Worm (Caenorhabditis elegans) whole organism, young adult: ENCODE measurements around the gene M163.21.

Experiments
- Y53F4B.3 ChIP-seq: fragments of 200-800 bp; sonication (Bioruptor generic); IDR thresholded peaks from 2 replicates; pipeline ENCODE4 v1.3.6; 2022; ENCODE audit warnings: missing genetic modification reagents, missing genetic modification characterization, missing compliant biosample characterization
- ama-1 ChIP-seq, 3 experiments: fragments of 150-350 bp in 1 of 3; sonication (generic microtip) in 2 of 3; optimal IDR thresholded peaks; 2 replicates each; lab custom pipeline; 2014 to 2018; ENCODE audit warnings: missing biosample characterization in 2 of 3, missing genetic modification characterization in 2 of 3, missing genetic modification reagents in 2 of 3
- ceh-27 ChIP-seq: fragments of 200-800 bp; sonication (Bioruptor generic); optimal IDR thresholded peaks from 2 replicates; lab custom pipeline; 2018; ENCODE audit warnings: mild to moderate bottlenecking, missing genetic modification characterization, moderate library complexity, missing compliant biosample characterization
- chd-7 ChIP-seq: sonication (generic microtip); optimal IDR thresholded peaks from 2 replicates; lab custom pipeline; 2016; ENCODE audit warnings: mild to moderate bottlenecking, missing genetic modification characterization, moderate library complexity, missing compliant biosample characterization
- dpl-1 ChIP-seq: fragments of 150-350 bp; optimal IDR thresholded peaks from 2 replicates; lab custom pipeline; 2014; ENCODE audit warnings: missing biosample characterization, missing genetic modification reagents, missing genetic modification characterization
- madf-8 ChIP-seq: fragments of 200-800 bp; sonication (Bioruptor generic); conservative IDR thresholded peaks from 2 replicates; pipeline ENCODE4 v1.3.6; 2022; ENCODE audit warnings: missing genetic modification reagents, missing genetic modification characterization, missing compliant biosample characterization
- nhr-90 ChIP-seq: sonication (generic microtip); optimal IDR thresholded peaks from 2 replicates; lab custom pipeline; 2016; ENCODE audit warnings: missing genotype, mild to moderate bottlenecking, missing genetic modification characterization, missing compliant biosample characterization
- pha-4 ChIP-seq: fragments of 150-350 bp; sonication (generic microtip); optimal IDR thresholded peaks from 2 replicates; lab custom pipeline; 2014; ENCODE audit warnings: missing biosample characterization, missing genetic modification reagents, missing genetic modification characterization
- repo-1 ChIP-seq: sonication (generic microtip); optimal IDR thresholded peaks from 2 replicates; lab custom pipeline; 2017; ENCODE audit warnings: mild to moderate bottlenecking, missing genetic modification characterization, missing compliant biosample characterization
- snpc-4 ChIP-seq, 5 experiments: fragments of 150-350 bp in 1 of 5; sonication (generic microtip) in 4 of 5; optimal IDR thresholded peaks; 2 replicates each; lab custom pipeline; 2014 to 2018; ENCODE audit warnings: missing genetic modification characterization in 5 of 5, missing biosample characterization in 3 of 5, antibody characterized with exemption in 2 of 5, mild to moderate bottlenecking in 2 of 5, missing compliant biosample characterization in 2 of 5, missing genotype in 2 of 5, moderate library complexity in 2 of 5, missing genetic modification reagents in 1 of 5
- unc-62 ChIP-seq: fragments of 150-350 bp; optimal IDR thresholded peaks from 2 replicates; lab custom pipeline; 2014; ENCODE audit warnings: missing biosample characterization, missing genetic modification reagents, missing genetic modification characterization

- TF ChIP-seq madf-8 (GFP tag; lab: Robert Waterston, UW): no peak
- no peak for TF ChIP-seq nhr-90 (tag; lab: Kevin White, UChicago)
- no peak for TF ChIP-seq Y53F4B.3 (GFP tag; lab: Robert Waterston, UW)
- no peak for TF ChIP-seq dpl-1 (GFP tag; lab: Kevin White, UChicago)
- no peak for TF ChIP-seq unc-62 (GFP tag; lab: Kevin White, UChicago)
- TF ChIP-seq pha-4: no peak
- TF ChIP-seq ceh-27 (GFP tag; lab: Kevin White, UChicago): no peak
- TF ChIP-seq chd-7 (tag; lab: Kevin White, UChicago): no peak
- TF ChIP-seq repo-1: no peak
- no peak for TF ChIP-seq ama-1 (optimal IDR thresholded peaks at IDR 0.05; lab: Kevin White, UChicago)
- TF ChIP-seq ama-1 (GFP tag; optimal IDR thresholded peaks at IDR 0.05; lab: Kevin White, UChicago): no peak
- TF ChIP-seq snpc-4 (GFP tag; optimal IDR thresholded peaks at IDR 0.05; lab: Kevin White, UChicago): no peak
- TF ChIP-seq snpc-4 (tag; optimal IDR thresholded peaks at IDR 0.05; lab: Kevin White, UChicago): no peak
Observed at ce11 chrX:14496545-14496944, 29.9 kb downstream of the M163.21 start.
